Worm (Caenorhabditis elegans) whole organism, early embryonic: ENCODE measurements around the gene mlt-7.

ENCODE experiments used
- B0310.2 ChIP-seq: sonication (generic microtip); optimal IDR thresholded peaks from 2 replicates; lab custom pipeline; 2016; ENCODE audit warnings: mild to moderate bottlenecking, missing genetic modification characterization, missing compliant biosample characterization
- F13C5.2 ChIP-seq: sonication (generic microtip); optimal IDR thresholded peaks from 2 replicates; lab custom pipeline; 2017; ENCODE audit warnings: mild to moderate bottlenecking, missing genetic modification characterization, inconsistent platforms, missing compliant biosample characterization
- ama-1 ChIP-seq: fragments of 150-350 bp; optimal IDR thresholded peaks from 2 replicates; lab custom pipeline; 2014
- ceh-13 ChIP-seq: fragments of 200-800 bp; sonication (Bioruptor generic); optimal IDR thresholded peaks from 2 replicates; lab custom pipeline; 2018; ENCODE audit warnings: mild to moderate bottlenecking, missing genetic modification characterization, missing compliant biosample characterization
- flt-1 ChIP-seq: fragments of 200-800 bp; sonication (Bioruptor generic); IDR thresholded peaks from 2 replicates; pipeline ENCODE4 v1.3.6; 2022; ENCODE audit warnings: missing genetic modification characterization, missing compliant biosample characterization
- hmbx-1 ChIP-seq: sonication (generic microtip); optimal IDR thresholded peaks from 2 replicates; lab custom pipeline; 2016; ENCODE audit warnings: mild to moderate bottlenecking, missing genetic modification characterization, missing compliant biosample characterization
- hmg-4 ChIP-seq: fragments of 200-800 bp; sonication (Bioruptor generic); optimal IDR thresholded peaks from 2 replicates; lab custom pipeline; 2018; ENCODE audit warnings: mild to moderate bottlenecking, missing genetic modification characterization, missing compliant biosample characterization
- hnd-1 ChIP-seq: sonication (generic microtip); optimal IDR thresholded peaks from 2 replicates; lab custom pipeline; 2016; ENCODE audit warnings: missing genetic modification characterization, missing compliant biosample characterization
- scrt-1 ChIP-seq: fragments of 200-800 bp; sonication (Bioruptor generic); IDR thresholded peaks from 2 replicates; pipeline ENCODE4 v1.3.6; 2022; ENCODE audit warnings: missing genetic modification characterization, missing compliant biosample characterization
- tbx-37 ChIP-seq: fragments of 200-800 bp; sonication (Bioruptor generic); conservative IDR thresholded peaks from 2 replicates; pipeline ENCODE4 v1.3.6; 2022; ENCODE audit warnings: missing genetic modification reagents, missing genetic modification characterization, missing compliant biosample characterization

- TF ChIP-seq ceh-13 (GFP tag; lab: Kevin White, UChicago) (no peak), scrt-1 (no peak), flt-1 (GFP tag; lab: Robert Waterston, UW) (no peak), ama-1 (lab: Kevin White, UChicago) (no peak), F13C5.2 (tag; lab: Kevin White, UChicago) (no peak), tbx-37 (GFP tag; lab: Robert Waterston, UW) (no peak), B0310.2 (tag; lab: Kevin White, UChicago) (no peak), hmg-4 (GFP tag; lab: Kevin White, UChicago) (no peak), hmbx-1 (no peak), hnd-1 (tag; lab: Kevin White, UChicago) (no peak)
Observed at ce11 chrII:4362088-4362487, 30.7 kb upstream of the mlt-7 start.
